Worm (Caenorhabditis elegans) whole organism, mixed stage, embryonic: ENCODE results near the gene F07C4.10.

Source experiments
- ces-1 ChIP-seq: fragments of 150-350 bp; optimal IDR thresholded peaks from 2 replicates; lab custom pipeline; 2014; ENCODE audit warnings: missing biosample characterization, missing genetic modification reagents, missing genetic modification characterization
- elt-3 ChIP-seq: fragments of 150-350 bp; optimal IDR thresholded peaks from 2 replicates; lab custom pipeline; 2014; ENCODE audit warnings: missing biosample characterization, missing genetic modification characterization
- lin-32 ChIP-seq: fragments of 200-800 bp; sonication (Bioruptor generic); optimal IDR thresholded peaks from 2 replicates; lab custom pipeline; 2018; ENCODE audit warnings: mild to moderate bottlenecking, missing genetic modification characterization, missing compliant biosample characterization
- lsy-2 ChIP-seq: fragments of 150-350 bp; optimal IDR thresholded peaks from 2 replicates; lab custom pipeline; 2014; ENCODE audit warnings: missing biosample characterization, missing genetic modification characterization
- nhr-76 ChIP-seq: sonication (generic microtip); optimal IDR thresholded peaks from 2 replicates; lab custom pipeline; 2017; ENCODE audit warnings: missing biosample characterization, missing genetic modification characterization
- snpc-4 ChIP-seq: fragments of 150-350 bp; optimal IDR thresholded peaks from 2 replicates; lab custom pipeline; 2014; ENCODE audit warnings: missing biosample characterization, missing genetic modification characterization
- zip-8 ChIP-seq: fragments of 150-350 bp; optimal IDR thresholded peaks from 2 replicates; lab custom pipeline; 2014; ENCODE audit warnings: missing biosample characterization, missing genetic modification characterization
- ztf-11 ChIP-seq: fragments of 150-350 bp; optimal IDR thresholded peaks from 2 replicates; lab custom pipeline; 2014; ENCODE audit warnings: missing biosample characterization, missing genetic modification characterization

DNA sequence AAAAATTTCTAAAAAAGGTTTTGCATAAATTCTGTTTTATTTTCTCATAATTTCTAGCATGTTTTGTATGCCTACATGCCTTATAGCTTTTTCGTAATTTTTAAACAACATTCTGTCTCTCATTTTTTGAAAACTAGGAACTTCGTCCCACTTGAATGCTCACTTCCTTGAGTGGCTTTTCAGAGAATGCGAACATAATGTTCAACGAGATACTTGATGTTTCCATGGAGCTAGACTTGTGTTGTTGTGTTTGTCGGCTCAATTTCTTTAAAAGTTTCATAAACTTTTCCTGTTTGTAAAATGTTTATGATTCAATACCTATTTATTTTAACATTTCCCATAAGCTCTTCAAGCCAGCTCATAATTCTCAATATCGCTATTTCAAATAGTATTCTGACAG, 34.8 kb downstream of the F07C4.10 start, which contains the start of gene clec-213:
- TF ChIP-seq zip-8 (tag; lab: Kevin White, UChicago) = no peak
- no peak for TF ChIP-seq lin-32 (GFP tag; lab: Kevin White, UChicago)
- TF ChIP-seq lsy-2 (tag; lab: Kevin White, UChicago) = no peak
- no peak for TF ChIP-seq ces-1 (GFP tag; lab: Kevin White, UChicago)
- no peak for TF ChIP-seq elt-3
- TF ChIP-seq nhr-76 (tag; lab: Kevin White, UChicago) = no peak
- TF ChIP-seq snpc-4 (tag; lab: Kevin White, UChicago) = no peak
- TF ChIP-seq ztf-11 = no peak
